Fruit fly (Drosophila melanogaster): ENCODE measurements around the gene CG33928.

CG33928 gene

DNA sequence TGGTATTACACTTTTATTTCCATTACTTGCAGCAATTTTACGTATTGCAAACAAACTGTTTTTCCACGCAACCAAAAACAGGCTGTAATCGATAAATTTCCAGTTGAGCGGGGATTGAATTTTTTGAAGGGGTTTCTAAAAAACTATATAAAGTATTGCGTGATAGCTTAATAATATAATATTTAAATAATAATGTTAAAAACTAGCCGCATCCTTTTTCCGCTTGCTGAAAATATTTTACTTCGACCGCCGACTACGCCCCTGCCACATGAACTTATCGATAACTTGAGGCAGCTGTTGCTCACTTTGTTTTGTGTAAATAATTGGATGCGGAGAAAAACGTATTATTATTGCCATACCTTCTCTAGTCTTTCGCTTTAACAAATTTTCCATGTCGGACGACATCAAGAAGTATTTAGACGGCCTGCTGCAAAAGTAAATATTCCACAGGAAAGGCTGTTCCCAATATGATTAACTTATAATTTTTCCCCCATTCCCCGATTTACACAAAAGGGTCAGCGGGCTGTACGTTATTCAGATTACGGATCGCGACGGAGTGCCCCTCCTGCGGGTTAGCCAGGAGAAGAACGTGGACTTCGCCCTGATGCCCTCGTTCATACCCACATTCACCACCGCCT, 44.7 kb upstream of the CG33928 start, which contains the start of the genes fws and Lamtor3 (continued):
- peak; percentile 98 for TF ChIP-seq Met (GFP tag; optimal IDR thresholded peaks at IDR 0.05)
- peak; percentile 99 for TF ChIP-seq CG11294 (GFP tag; IDR thresholded peaks at IDR 0.05)
- peak; percentile 99 for TF ChIP-seq CG34406 (GFP tag; optimal IDR thresholded peaks at IDR 0.05)
- TF ChIP-seq fd85E (GFP tag; optimal IDR thresholded peaks at IDR 0.05), result peak; percentile 93
- TF ChIP-seq Hr4 (GFP tag; optimal IDR thresholded peaks at IDR 0.05), result peak; percentile 98
- peak; percentile 98 for TF ChIP-seq CG11902 (GFP tag; optimal IDR thresholded peaks at IDR 0.05)
- TF ChIP-seq dsx (GFP tag; optimal IDR thresholded peaks at IDR 0.05; ENCODE audit: poor library complexity, severe bottlenecking), result peak; percentile 97
- TF ChIP-seq CG3032 (tag; optimal IDR thresholded peaks at IDR 0.05), result peak; percentile 99
- peak; percentile 100 for TF ChIP-seq CG32006 (GFP tag; optimal IDR thresholded peaks at IDR 0.05)
- TF ChIP-seq CG3919 (GFP tag; optimal IDR thresholded peaks at IDR 0.05), result peak; percentile 99
- TF ChIP-seq CG31627 (GFP tag; optimal IDR thresholded peaks at IDR 0.05), result peak; percentile 97
- TF ChIP-seq Ets21C (GFP tag; optimal IDR thresholded peaks at IDR 0.05), result peak; percentile 92
- peak; percentile 99 for TF ChIP-seq Lpt (GFP tag; optimal IDR thresholded peaks at IDR 0.05)
- TF ChIP-seq Hr39 (GFP tag; optimal IDR thresholded peaks at IDR 0.05), result peak; percentile 96
- TF ChIP-seq topi (GFP tag; optimal IDR thresholded peaks at IDR 0.05), result peak; percentile 98
- peak; percentile 99 for TF ChIP-seq CG6276 (GFP tag; optimal IDR thresholded peaks at IDR 0.05)
- peak; percentile 99 for TF ChIP-seq esn (GFP tag; optimal IDR thresholded peaks at IDR 0.05)
- TF ChIP-seq fkh (GFP tag; optimal IDR thresholded peaks at IDR 0.05), result peak; percentile 95
- peak; percentile 99 for TF ChIP-seq CG15336 (GFP tag; IDR thresholded peaks at IDR 0.05)
- TF ChIP-seq acj6 (GFP tag; optimal IDR thresholded peaks at IDR 0.05), result peak; percentile 99
- TF ChIP-seq CG11762 (GFP tag; optimal IDR thresholded peaks at IDR 0.05; ENCODE audit: insufficient read depth), result peak; percentile 98
- peak; percentile 99 for TF ChIP-seq Sox15 (GFP tag; optimal IDR thresholded peaks at IDR 0.05)

DNA sequence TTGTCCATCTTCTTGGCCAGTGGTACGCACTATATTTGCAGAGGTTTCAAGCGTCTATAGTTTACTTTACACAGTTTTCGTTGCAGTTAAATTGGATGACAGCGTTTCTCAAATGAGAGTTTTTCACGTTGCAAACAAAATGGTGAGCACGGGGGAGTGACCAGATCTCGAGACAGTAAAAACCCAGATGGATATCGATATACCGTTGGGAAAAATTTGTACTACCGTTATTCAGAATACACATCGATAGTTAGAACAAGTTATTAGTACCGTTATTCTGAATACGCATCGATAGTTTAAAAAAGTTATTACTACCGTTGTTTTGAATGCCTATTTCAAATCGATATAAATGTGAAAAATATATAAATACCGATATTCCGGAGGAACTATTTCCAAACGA, 41.3 kb upstream of the CG33928 start, which contains the start of gene cass:
cass (minus strand) TSS at position 179 of the 400 bp plus-strand sequence.
- no peak for TF ChIP-seq salr (GFP tag; optimal IDR thresholded peaks at IDR 0.05)
- TF ChIP-seq CG8632 (GFP tag; optimal IDR thresholded peaks at IDR 0.05), result no peak
- peak; percentile 10 for TF ChIP-seq dsx (GFP tag; optimal IDR thresholded peaks at IDR 0.05; ENCODE audit: poor library complexity, severe bottlenecking)
- TF ChIP-seq CG6163 (GFP tag; IDR thresholded peaks at IDR 0.05), result no peak
- TF ChIP-seq Eip75B (GFP tag; optimal IDR thresholded peaks at IDR 0.05), result no peak
- TF ChIP-seq Sox15 (GFP tag; optimal IDR thresholded peaks at IDR 0.05), result no peak
- TF ChIP-seq Sox14 (GFP tag; optimal IDR thresholded peaks at IDR 0.05), result peak; percentile 2
- peak; percentile 19 for TF ChIP-seq svp (GFP tag)
- no peak for TF ChIP-seq fd59A (GFP tag; optimal IDR thresholded peaks at IDR 0.05)
- TF ChIP-seq CG31627 (GFP tag; optimal IDR thresholded peaks at IDR 0.05), result no peak
- peak; percentile 36 for TF ChIP-seq esn (GFP tag; optimal IDR thresholded peaks at IDR 0.05)
- no peak for TF ChIP-seq CG9139 (GFP tag; optimal IDR thresholded peaks at IDR 0.05)
- TF ChIP-seq CG3032 (tag; optimal IDR thresholded peaks at IDR 0.05), result no peak
- peak; percentile 74 for TF ChIP-seq Eip78C (GFP tag)

DNA sequence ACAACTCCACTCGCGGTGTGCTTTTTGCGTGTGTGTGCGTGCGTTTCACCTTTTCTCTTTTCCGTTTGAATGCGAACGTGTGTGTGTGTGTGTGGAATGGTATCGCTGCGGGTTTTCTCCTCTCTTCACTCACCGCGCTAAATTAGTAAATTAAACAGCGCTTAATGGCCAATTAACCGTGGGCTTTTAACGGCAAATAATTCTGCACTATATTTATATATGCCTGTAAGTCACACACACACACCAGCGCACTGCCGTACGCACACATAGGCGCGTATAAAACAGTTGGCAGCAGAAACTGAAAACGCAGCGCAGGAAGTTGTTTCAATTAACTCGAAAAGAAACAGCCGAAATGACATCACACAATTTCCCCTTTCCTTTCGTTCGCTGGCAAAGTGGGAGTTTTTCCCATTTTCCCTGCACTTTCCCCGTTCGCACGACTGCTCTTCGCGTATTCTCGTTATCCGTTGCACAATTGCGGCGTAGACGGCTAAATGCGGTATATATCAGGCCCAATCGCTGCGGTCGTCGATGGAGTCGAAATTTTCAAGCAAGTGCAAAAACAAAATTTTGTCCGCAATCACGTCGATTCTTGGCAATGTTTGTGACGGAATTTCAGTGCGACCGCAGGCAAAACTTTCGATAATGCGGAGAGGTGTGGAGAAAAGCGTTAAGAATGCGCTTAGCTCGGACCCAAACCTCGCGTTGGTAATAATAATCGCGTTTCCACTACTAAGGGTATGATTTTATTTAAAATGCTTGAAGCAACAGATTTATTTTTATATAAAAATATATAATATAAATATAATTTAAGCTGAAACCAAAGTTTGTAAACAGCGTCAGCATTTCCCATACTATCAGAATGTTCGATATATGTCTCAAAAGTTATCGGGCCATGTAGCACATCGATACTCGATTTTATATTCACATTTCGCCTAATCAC, 36.5 kb upstream of the CG33928 start, which contains the start of gene BicD:
BicD (minus strand) TSS at position 634 of the 943 bp plus-strand sequence.
- no peak for TF ChIP-seq Gug (GFP tag; IDR thresholded peaks at IDR 0.05)
- TF ChIP-seq eg (GFP tag; IDR thresholded peaks at IDR 0.05), result no peak
- TF ChIP-seq Ets96B (tag; optimal IDR thresholded peaks at IDR 0.05), result peak; percentile 12
- no peak for TF ChIP-seq acj6 (GFP tag; optimal IDR thresholded peaks at IDR 0.05)
- TF ChIP-seq Blimp-1 (GFP tag; optimal IDR thresholded peaks at IDR 0.05), result peak; percentile 4
- no peak for TF ChIP-seq Ets21C (GFP tag; optimal IDR thresholded peaks at IDR 0.05)
- TF ChIP-seq Eip78C (GFP tag), result peak; percentile 69
- peak; percentile 31 for TF ChIP-seq fkh (GFP tag; optimal IDR thresholded peaks at IDR 0.05)
- peak; percentile 50; the same call in 2 of the 3 replicates for TF ChIP-seq CG8119 (GFP tag; IDR thresholded peaks at IDR 0.05)
- no peak for TF ChIP-seq CG6276 (GFP tag; optimal IDR thresholded peaks at IDR 0.05)
- peak; percentile 9 for TF ChIP-seq esn (GFP tag; optimal IDR thresholded peaks at IDR 0.05)
- TF ChIP-seq spab (GFP tag; optimal IDR thresholded peaks at IDR 0.05), result no peak
- peak; percentile 13 for TF ChIP-seq CG1621 (tag; optimal IDR thresholded peaks at IDR 0.05)
- TF ChIP-seq Sox15 (GFP tag; optimal IDR thresholded peaks at IDR 0.05), result no peak
- peak; percentile 44 for TF ChIP-seq vri (GFP tag; optimal IDR thresholded peaks at IDR 0.05)
- TF ChIP-seq dsx (GFP tag; optimal IDR thresholded peaks at IDR 0.05; ENCODE audit: poor library complexity, severe bottlenecking), result peak; percentile 12
- peak; percentile 56 for TF ChIP-seq svp (GFP tag)
- TF ChIP-seq CG11294 (GFP tag; IDR thresholded peaks at IDR 0.05), result no peak
- TF ChIP-seq CG6854 (GFP tag; optimal IDR thresholded peaks at IDR 0.05), result peak; percentile 50
- TF ChIP-seq CG31627 (GFP tag; optimal IDR thresholded peaks at IDR 0.05), result no peak
- no peak for TF ChIP-seq Hr39 (GFP tag; optimal IDR thresholded peaks at IDR 0.05)
- no peak for TF ChIP-seq ss (GFP tag; optimal IDR thresholded peaks at IDR 0.05)
- TF ChIP-seq Eip93F (GFP tag; optimal IDR thresholded peaks at IDR 0.05), result peak; percentile 15
- TF ChIP-seq CG11762 (GFP tag; optimal IDR thresholded peaks at IDR 0.05; ENCODE audit: insufficient read depth), result no peak
